Fruit fly (Drosophila melanogaster) whole organism, prepupa: ENCODE data around the gene CG3698.

Experiments used
- Blimp-1 ChIP-seq: fragments of 200-800 bp; sonication (Bioruptor generic); optimal IDR thresholded peaks from 3 replicates; lab custom pipeline; 2017; ENCODE audit warnings: missing biosample characterization, missing genetic modification characterization, mild to moderate bottlenecking, moderate library complexity, missing genetic modification reagents
- CG10631 ChIP-seq: fragments of 200-800 bp; sonication (Bioruptor generic); optimal IDR thresholded peaks from 2 replicates; lab custom pipeline; 2016; ENCODE audit warnings: missing biosample characterization, missing genetic modification characterization
- CG11294 ChIP-seq: fragments of 200-800 bp; sonication (Bioruptor generic); IDR thresholded peaks from 2 replicates; pipeline ENCODE4 v1.3.6; 2022; ENCODE audit warnings: missing biosample characterization, missing genetic modification characterization
- CG11902 ChIP-seq: fragments of 200-800 bp; sonication (Bioruptor generic); optimal IDR thresholded peaks from 3 replicates; lab custom pipeline; 2016; ENCODE audit warnings: missing biosample characterization, missing genetic modification characterization
- CG15336 ChIP-seq: fragments of 200-800 bp; sonication (Bioruptor generic); IDR thresholded peaks from 2 replicates; pipeline ENCODE4 v1.3.6; 2022; ENCODE audit warnings: missing biosample characterization, missing genetic modification characterization
- CG1621 ChIP-seq: fragments of 200-800 bp; sonication (Bioruptor generic); optimal IDR thresholded peaks from 3 replicates; lab custom pipeline; 2018; ENCODE audit warnings: missing biosample characterization, mild to moderate bottlenecking, missing genetic modification characterization
- CG34406 ChIP-seq: fragments of 200-800 bp; sonication (Bioruptor generic); optimal IDR thresholded peaks from 3 replicates; lab custom pipeline; 2016; ENCODE audit warnings: missing biosample characterization, missing genetic modification characterization
- CG6792 ChIP-seq: fragments of 200-800 bp; sonication (Bioruptor generic); optimal IDR thresholded peaks from 3 replicates; lab custom pipeline; 2016; ENCODE audit warnings: missing biosample characterization, missing genetic modification characterization
- CG6808 ChIP-seq: fragments of 200-800 bp; sonication (Bioruptor generic); optimal IDR thresholded peaks from 3 replicates; lab custom pipeline; 2017; ENCODE audit warnings: missing biosample characterization, missing genetic modification characterization, mild to moderate bottlenecking, moderate library complexity, missing genetic modification reagents
- CG6854 ChIP-seq: fragments of 200-800 bp; sonication (Bioruptor generic); optimal IDR thresholded peaks from 2 replicates; lab custom pipeline; 2017; ENCODE audit warnings: missing biosample characterization, mild to moderate bottlenecking, missing genetic modification characterization
- CG8119 ChIP-seq: fragments of 200-800 bp; sonication (Bioruptor generic); IDR thresholded peaks from 3 replicates; pipeline ENCODE4 v1.3.6; 2022; ENCODE audit warnings: missing biosample characterization, missing genetic modification characterization
- Eip75B ChIP-seq: fragments of 200-800 bp; sonication (Bioruptor generic); optimal IDR thresholded peaks from 3 replicates; lab custom pipeline; 2016; ENCODE audit warnings: missing biosample characterization, missing genetic modification characterization
- Eip78C ChIP-seq: fragments of 200-800 bp; sonication (Bioruptor generic); peaks from one replicate; lab custom pipeline; 2016; ENCODE audit warnings: missing biosample characterization, missing genetic modification characterization
- Eip93F ChIP-seq: fragments of 200-800 bp; sonication (Bioruptor generic); optimal IDR thresholded peaks from 2 replicates; lab custom pipeline; 2016; ENCODE audit warnings: missing biosample characterization, mild to moderate bottlenecking, missing genetic modification characterization
- Ets96B ChIP-seq: fragments of 200-800 bp; optimal IDR thresholded peaks from 2 replicates; lab custom pipeline; 2019; ENCODE audit warnings: missing biosample characterization, mild to moderate bottlenecking, missing genetic modification characterization, moderate library complexity
- Gug ChIP-seq: fragments of 200-800 bp; sonication (Bioruptor generic); IDR thresholded peaks from 2 replicates; pipeline ENCODE4 v1.3.6; 2022; ENCODE audit warnings: missing biosample characterization, missing genetic modification characterization
- Hr38 ChIP-seq: sonication (Bioruptor generic); optimal IDR thresholded peaks from 2 replicates; lab custom pipeline; 2016; ENCODE audit warnings: missing biosample characterization, missing genetic modification characterization
- Hr4 ChIP-seq: fragments of 200-800 bp; sonication (Bioruptor generic); optimal IDR thresholded peaks from 3 replicates; lab custom pipeline; 2016; ENCODE audit warnings: missing biosample characterization, missing genetic modification characterization
- Met ChIP-seq: fragments of 200-800 bp; sonication (Bioruptor generic); optimal IDR thresholded peaks from 3 replicates; lab custom pipeline; 2016; ENCODE audit warnings: missing biosample characterization, missing genetic modification characterization
- OdsH ChIP-seq: fragments of 200-800 bp; sonication (Bioruptor generic); optimal IDR thresholded peaks from 3 replicates; lab custom pipeline; 2016; ENCODE audit warnings: missing biosample characterization, missing genetic modification characterization
- Smox ChIP-seq: fragments of 200-800 bp; sonication (Bioruptor generic); optimal IDR thresholded peaks from 3 replicates; lab custom pipeline; 2016; ENCODE audit warnings: missing biosample characterization, missing genetic modification characterization
- Sox15 ChIP-seq: fragments of 200-800 bp; sonication (Bioruptor generic); optimal IDR thresholded peaks from 3 replicates; lab custom pipeline; 2016; ENCODE audit warnings: missing biosample characterization, missing genetic modification characterization
- achi ChIP-seq: fragments of 200-800 bp; sonication (Bioruptor generic); optimal IDR thresholded peaks from 3 replicates; lab custom pipeline; 2016; ENCODE audit warnings: missing biosample characterization, missing genetic modification characterization
- acj6 ChIP-seq: fragments of 200-800 bp; sonication (Bioruptor generic); optimal IDR thresholded peaks from 3 replicates; lab custom pipeline; 2016; ENCODE audit warnings: missing biosample characterization, missing genetic modification characterization
- dac ChIP-seq: fragments of 200-800 bp; sonication (Bioruptor generic); optimal IDR thresholded peaks from 2 replicates; lab custom pipeline; 2017; ENCODE audit warnings: missing biosample characterization, mild to moderate bottlenecking, missing genetic modification characterization
- dsx ChIP-seq: fragments of 200-800 bp; optimal IDR thresholded peaks from 3 replicates; lab custom pipeline; 2019; ENCODE audit warnings: missing biosample characterization, mild to moderate bottlenecking, missing genetic modification characterization, moderate library complexity; ENCODE audit not compliant: poor library complexity, severe bottlenecking
- eg ChIP-seq: fragments of 200-800 bp; sonication (Bioruptor generic); IDR thresholded peaks from 3 replicates; pipeline ENCODE4 v1.3.6; 2022; ENCODE audit warnings: missing biosample characterization, missing genetic modification characterization
- fd59A ChIP-seq: fragments of 200-800 bp; sonication (Bioruptor generic); optimal IDR thresholded peaks from 2 replicates; lab custom pipeline; 2017; ENCODE audit warnings: missing biosample characterization, mild to moderate bottlenecking, missing genetic modification characterization, missing genetic modification reagents
- fd85E ChIP-seq: fragments of 200-800 bp; sonication (Bioruptor generic); optimal IDR thresholded peaks from 3 replicates; lab custom pipeline; 2016; ENCODE audit warnings: missing biosample characterization, missing genetic modification characterization
- lz ChIP-seq: fragments of 200-800 bp; sonication (Bioruptor generic); optimal IDR thresholded peaks from 3 replicates; lab custom pipeline; 2016; ENCODE audit warnings: missing biosample characterization, missing genetic modification characterization
- net ChIP-seq: fragments of 200-800 bp; sonication (Bioruptor generic); optimal IDR thresholded peaks from 3 replicates; lab custom pipeline; 2016; ENCODE audit warnings: missing biosample characterization, missing genetic modification characterization
- salr ChIP-seq, 2 experiments: fragments of 200-800 bp; sonication (Bioruptor generic); optimal IDR thresholded peaks; 3 replicates each; lab custom pipeline; 2016 to 2018; ENCODE audit warnings: missing biosample characterization in 2 of 2, missing genetic modification characterization in 2 of 2, mild to moderate bottlenecking in 1 of 2
- ss ChIP-seq, 2 experiments: fragments of 200-800 bp; sonication (Bioruptor generic); optimal IDR thresholded peaks; 2 replicates in 1 of 2; 3 replicates in 1 of 2; lab custom pipeline; 2017 to 2018; ENCODE audit warnings: mild to moderate bottlenecking in 2 of 2, missing biosample characterization in 2 of 2, missing genetic modification characterization in 2 of 2, moderate library complexity in 1 of 2
- svp ChIP-seq: fragments of 200-800 bp; sonication (Bioruptor generic); peaks from one replicate; lab custom pipeline; 2016; ENCODE audit warnings: missing biosample characterization, missing genetic modification characterization
- topi ChIP-seq: fragments of 200-800 bp; sonication (Bioruptor generic); optimal IDR thresholded peaks from 3 replicates; lab custom pipeline; 2016; ENCODE audit warnings: missing biosample characterization, missing genetic modification characterization

CG3698 gene

DNA sequence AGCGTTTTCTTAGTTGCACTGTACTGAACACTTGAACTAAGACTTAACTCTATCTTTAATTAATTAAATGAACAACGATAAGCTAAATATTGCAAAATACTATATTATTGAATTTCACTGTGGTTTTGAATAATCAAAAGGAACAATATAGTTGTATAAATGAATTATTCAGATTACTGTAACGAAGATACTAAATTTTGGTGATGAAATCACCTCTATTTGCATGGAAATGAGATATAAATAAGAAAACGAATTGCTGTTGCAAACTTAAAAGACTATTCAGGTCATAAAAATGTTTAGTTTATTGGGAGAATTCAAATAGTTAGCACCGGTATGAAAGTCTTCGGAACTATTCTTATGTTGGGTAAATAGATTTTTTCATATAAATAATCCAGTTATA is 39.6 kb downstream of the CG3698 start, which contains the start of gene CG43251:
Gene CG43251 (plus strand): TSS at position 301 of the 400 bp plus-strand sequence.
- TF ChIP-seq eg = no peak
- no peak for TF ChIP-seq Smox (GFP tag; lab: Kevin White, UChicago)
- no peak for TF ChIP-seq fd59A (GFP tag; lab: Kevin White, UChicago)
- no peak for TF ChIP-seq Eip93F (GFP tag; lab: Kevin White, UChicago)
- TF ChIP-seq CG6792 (GFP tag; lab: Kevin White, UChicago) = no peak
- no peak for TF ChIP-seq CG6854 (GFP tag; lab: Kevin White, UChicago)
- no peak for TF ChIP-seq CG1621
- no peak for TF ChIP-seq CG15336 (GFP tag; lab: Robert Waterston, UW)
- no peak for TF ChIP-seq CG34406 (GFP tag; lab: Kevin White, UChicago)
- TF ChIP-seq topi (GFP tag; lab: Kevin White, UChicago) = no peak
- no peak for TF ChIP-seq svp (GFP tag; lab: Kevin White, UChicago)
- TF ChIP-seq lz (GFP tag; lab: Kevin White, UChicago) = no peak

DNA sequence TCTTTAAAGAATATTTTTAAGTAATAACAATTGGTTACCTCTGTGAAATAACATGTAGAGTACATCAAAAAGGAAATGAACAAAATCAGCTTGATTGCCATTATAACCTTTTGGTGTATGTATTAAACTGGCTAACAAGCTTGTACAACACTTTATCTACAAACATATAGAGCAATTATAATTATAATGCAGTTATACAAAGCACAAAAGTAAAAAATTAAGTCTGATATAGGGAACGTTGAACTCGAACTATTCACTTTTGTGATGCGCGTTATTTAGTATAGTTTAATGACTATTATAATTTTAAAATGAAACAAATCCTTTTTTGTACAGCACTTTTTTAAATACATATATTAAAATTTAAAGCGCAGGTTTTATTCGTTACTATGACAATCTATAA is 42.6 kb downstream of the CG3698 start, which contains the start of gene CG33912:
Gene CG33912 (minus strand): TSS at position 101 of the 400 bp plus-strand sequence.
- TF ChIP-seq lz (GFP tag; lab: Kevin White, UChicago) (no peak), ss (GFP tag; optimal IDR thresholded peaks at IDR 0.05; lab: Kevin White, UChicago) (no peak), Ets96B (tag; lab: Kevin White, UChicago) (no peak), Smox (GFP tag; lab: Kevin White, UChicago) (no peak), Met (GFP tag; lab: Kevin White, UChicago) (no peak), CG10631 (GFP tag; lab: Kevin White, UChicago) (no peak), eg (no peak), dsx (GFP tag; lab: Kevin White, UChicago) (no peak), CG11294 (GFP tag; lab: Robert Waterston, UW) (no peak), dac (GFP tag; lab: Kevin White, UChicago) (no peak), net (GFP tag; lab: Kevin White, UChicago) (no peak), fd85E (GFP tag; lab: Kevin White, UChicago) (no peak), Hr4 (GFP tag; lab: Kevin White, UChicago) (no peak), CG15336 (GFP tag; lab: Robert Waterston, UW) (no peak)

dm6 chr3L:20752964-20753363 is 45.2 kb downstream of the CG3698 start:
- no peak for TF ChIP-seq Sox15 (GFP tag; lab: Kevin White, UChicago)
- TF ChIP-seq Blimp-1 = no peak
- TF ChIP-seq acj6 = no peak
- no peak for TF ChIP-seq eg
- no peak for TF ChIP-seq Gug (GFP tag; lab: Robert Waterston, UW)
- no peak for TF ChIP-seq OdsH (GFP tag; lab: Kevin White, UChicago)
- TF ChIP-seq CG11902 (GFP tag; lab: Kevin White, UChicago) = no peak
- TF ChIP-seq fd59A (GFP tag; lab: Kevin White, UChicago) = no peak
- no peak for TF ChIP-seq Eip75B (GFP tag; lab: Kevin White, UChicago)
- no peak for TF ChIP-seq salr (GFP tag; optimal IDR thresholded peaks at IDR 0.05; lab: Kevin White, UChicago)
- no peak for TF ChIP-seq Met (GFP tag; lab: Kevin White, UChicago)
- TF ChIP-seq Hr38 (GFP tag; lab: Kevin White, UChicago) = no peak
- TF ChIP-seq achi (GFP tag; lab: Kevin White, UChicago) = no peak

- no peak for TF ChIP-seq CG8119 (GFP tag; lab: Robert Waterston, UW)
- TF ChIP-seq, all 60 proteins: peak for 0
Observed at dm6 chr3L:20750391-20750790, 47.8 kb downstream of the CG3698 start.

DNA sequence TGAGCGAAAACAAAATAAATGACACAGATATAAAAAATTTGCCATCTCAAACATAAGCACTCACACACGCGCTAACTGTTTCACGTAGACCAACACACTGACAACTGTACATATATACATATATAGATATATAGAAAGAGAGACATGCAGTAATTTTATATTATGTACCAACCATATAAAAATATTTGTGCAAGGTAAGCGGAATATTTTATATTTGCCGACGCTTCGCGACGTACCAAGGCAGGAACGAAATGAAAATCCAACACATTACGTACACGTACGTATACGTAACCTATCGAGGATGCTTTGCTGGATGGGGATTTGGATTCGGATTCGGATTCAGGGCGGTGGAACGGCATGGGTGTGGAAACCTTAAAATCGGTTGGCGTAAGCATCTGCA is 49.6 kb downstream of the CG3698 start:
- TF ChIP-seq CG6808 (no peak), Eip78C (GFP tag; lab: Kevin White, UChicago) (peak; percentile 58)
